Worm (Caenorhabditis elegans) whole organism, late embryonic: ENCODE data around the gene C17B7.5.

ENCODE experiments used
- C08G9.2 ChIP-seq: sonication (generic microtip); optimal IDR thresholded peaks from 2 replicates; lab custom pipeline; 2016; ENCODE audit warnings: mild to moderate bottlenecking, missing genetic modification characterization, moderate library complexity, missing compliant biosample characterization
- T23F11.4 ChIP-seq: fragments of 200-800 bp; sonication (Bioruptor generic); optimal IDR thresholded peaks from 2 replicates; lab custom pipeline; 2018; ENCODE audit warnings: mild to moderate bottlenecking, missing genetic modification characterization, missing compliant biosample characterization
- Y22D7AL.16 ChIP-seq: sonication (generic microtip); optimal IDR thresholded peaks from 2 replicates; lab custom pipeline; 2016; ENCODE audit warnings: missing genetic modification characterization, missing compliant biosample characterization
- ceh-18 ChIP-seq: sonication (generic microtip); optimal IDR thresholded peaks from 2 replicates; lab custom pipeline; 2016; ENCODE audit warnings: missing genetic modification characterization, missing compliant biosample characterization
- ceh-19 ChIP-seq: fragments of 200-800 bp; sonication (Bioruptor generic); optimal IDR thresholded peaks from 2 replicates; lab custom pipeline; 2018; ENCODE audit warnings: mild to moderate bottlenecking, missing genetic modification characterization, missing compliant biosample characterization
- ceh-22 ChIP-seq: sonication (generic microtip); optimal IDR thresholded peaks from 2 replicates; lab custom pipeline; 2017; ENCODE audit warnings: missing biosample characterization, missing genetic modification characterization
- ceh-6 ChIP-seq: fragments of 200-800 bp; sonication (Bioruptor generic); optimal IDR thresholded peaks from 2 replicates; lab custom pipeline; 2018; ENCODE audit warnings: mild to moderate bottlenecking, missing genetic modification characterization, missing compliant biosample characterization
- ceh-9 ChIP-seq: sonication (generic microtip); optimal IDR thresholded peaks from 2 replicates; lab custom pipeline; 2016; ENCODE audit warnings: mild to moderate bottlenecking, missing genetic modification characterization, inconsistent platforms, missing compliant biosample characterization
- che-1 ChIP-seq: sonication (generic microtip); optimal IDR thresholded peaks from 2 replicates; lab custom pipeline; 2016; ENCODE audit warnings: mild to moderate bottlenecking, missing genetic modification characterization, missing compliant biosample characterization
- dmd-4 ChIP-seq: sonication (generic microtip); optimal IDR thresholded peaks from 2 replicates; lab custom pipeline; 2016; ENCODE audit warnings: borderline replicate concordance, missing genetic modification characterization, missing compliant biosample characterization
- ets-4 ChIP-seq: sonication (generic microtip); optimal IDR thresholded peaks from 2 replicates; lab custom pipeline; 2016; ENCODE audit warnings: missing genetic modification characterization, missing compliant biosample characterization
- eyg-1 ChIP-seq: sonication (generic microtip); optimal IDR thresholded peaks from 2 replicates; lab custom pipeline; 2016; ENCODE audit warnings: missing genotype, missing genetic modification characterization, missing compliant biosample characterization
- fax-1 ChIP-seq: sonication (generic microtip); optimal IDR thresholded peaks from 2 replicates; lab custom pipeline; 2016; ENCODE audit warnings: missing genotype, missing genetic modification characterization, missing compliant biosample characterization
- fkh-6 ChIP-seq: sonication (generic microtip); optimal IDR thresholded peaks from 2 replicates; lab custom pipeline; 2016; ENCODE audit warnings: missing genetic modification characterization, missing compliant biosample characterization
- gmeb-2 ChIP-seq: sonication (generic microtip); optimal IDR thresholded peaks from 2 replicates; lab custom pipeline; 2016; ENCODE audit warnings: missing genetic modification characterization, inconsistent platforms, missing compliant biosample characterization
- hlh-13 ChIP-seq: fragments of 200-800 bp; sonication (Bioruptor generic); optimal IDR thresholded peaks from 2 replicates; lab custom pipeline; 2018; ENCODE audit warnings: mild to moderate bottlenecking, missing genetic modification characterization, missing compliant biosample characterization
- hlh-8 ChIP-seq: sonication (generic microtip); optimal IDR thresholded peaks from 2 replicates; lab custom pipeline; 2016; ENCODE audit warnings: missing genotype, missing genetic modification characterization, missing compliant biosample characterization
- lin-11 ChIP-seq: fragments of 200-800 bp; sonication (Bioruptor generic); optimal IDR thresholded peaks from 2 replicates; lab custom pipeline; 2018; ENCODE audit warnings: mild to moderate bottlenecking, missing genetic modification characterization, missing compliant biosample characterization
- madf-2 ChIP-seq: sonication (generic microtip); optimal IDR thresholded peaks from 2 replicates; lab custom pipeline; 2017; ENCODE audit warnings: missing genetic modification characterization, missing compliant biosample characterization
- mec-3 ChIP-seq: sonication (generic microtip); optimal IDR thresholded peaks from 2 replicates; lab custom pipeline; 2016; ENCODE audit warnings: borderline replicate concordance, missing genetic modification characterization, missing compliant biosample characterization
- nhr-232 ChIP-seq: sonication (generic microtip); optimal IDR thresholded peaks from 2 replicates; lab custom pipeline; 2016; ENCODE audit warnings: missing genetic modification characterization, missing compliant biosample characterization
- npax-4 ChIP-seq: sonication (generic microtip); optimal IDR thresholded peaks from 2 replicates; lab custom pipeline; 2016; ENCODE audit warnings: missing genetic modification characterization, missing compliant biosample characterization
- pat-9 ChIP-seq: fragments of 200-800 bp; sonication (Bioruptor generic); optimal IDR thresholded peaks from 2 replicates; lab custom pipeline; 2018; ENCODE audit warnings: mild to moderate bottlenecking, missing genetic modification characterization, moderate library complexity, missing compliant biosample characterization
- pha-4 ChIP-seq: fragments of 150-350 bp; optimal IDR thresholded peaks from 2 replicates; lab custom pipeline; 2018; ENCODE audit warnings: missing biosample characterization, missing genetic modification reagents, missing genetic modification characterization
- pros-1 ChIP-seq: fragments of 150-350 bp; optimal IDR thresholded peaks from 2 replicates; lab custom pipeline; 2014; ENCODE audit warnings: missing biosample characterization, missing genetic modification reagents, missing genetic modification characterization
- ref-2 ChIP-seq: sonication (generic microtip); optimal IDR thresholded peaks from 2 replicates; lab custom pipeline; 2016; ENCODE audit warnings: missing genetic modification characterization, missing compliant biosample characterization
- rnt-1 ChIP-seq: sonication (generic microtip); optimal IDR thresholded peaks from 2 replicates; lab custom pipeline; 2016; ENCODE audit warnings: missing genetic modification characterization, missing compliant biosample characterization
- sdc-2 ChIP-seq: sonication (generic microtip); optimal IDR thresholded peaks from 2 replicates; lab custom pipeline; 2016; ENCODE audit warnings: missing genotype, missing genetic modification characterization, missing compliant biosample characterization
- sox-4 ChIP-seq: sonication (generic microtip); optimal IDR thresholded peaks from 2 replicates; lab custom pipeline; 2017; ENCODE audit warnings: mild to moderate bottlenecking, missing genetic modification characterization, inconsistent platforms, missing compliant biosample characterization
- ttx-3 ChIP-seq: sonication (generic microtip); optimal IDR thresholded peaks from 2 replicates; lab custom pipeline; 2016; ENCODE audit warnings: missing genetic modification reagents, missing genetic modification characterization, missing compliant biosample characterization
- unc-3 ChIP-seq, 2 experiments: fragments of 200-800 bp in 1 of 2; sonication (Bioruptor generic) in 1 of 2; sonication (generic microtip) in 1 of 2; conservative IDR thresholded peaks in 1 of 2; optimal IDR thresholded peaks in 1 of 2; 2 replicates each; pipeline versions ENCODE4 v1.3.6 to Lab custom; 2016 to 2022; ENCODE audit warnings: missing compliant biosample characterization in 2 of 2, missing genetic modification characterization in 2 of 2, missing genetic modification reagents in 1 of 2
- unc-55 ChIP-seq: sonication (generic microtip); optimal IDR thresholded peaks from 2 replicates; lab custom pipeline; 2017; ENCODE audit warnings: missing biosample characterization, missing genetic modification reagents, missing genetic modification characterization

The C17B7.5 gene

DNA sequence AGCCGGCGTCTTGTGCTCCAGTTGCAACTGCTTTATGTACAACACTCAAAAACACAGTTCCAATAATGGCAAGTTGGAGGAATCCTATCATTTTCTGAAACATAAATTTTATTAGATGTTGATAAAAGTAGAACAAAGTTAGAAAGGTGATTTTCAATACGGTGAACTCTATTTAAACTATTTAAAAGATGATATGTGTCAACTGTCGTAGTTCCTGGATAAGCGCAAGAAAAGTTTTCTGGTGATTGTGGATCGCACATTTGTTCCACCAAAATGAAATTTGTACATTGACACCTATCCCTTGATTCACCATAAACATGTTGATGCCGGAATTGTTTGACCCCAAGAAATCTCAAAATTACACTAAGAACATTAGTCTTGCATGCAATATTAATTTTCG lies 1.4 kb upstream of the C17B7.5 start, which contains the start of gene C17B7.9:
C17B7.9 (minus strand) TSS at position 101 of the 400 bp plus-strand sequence.
- TF ChIP-seq unc-55 (GFP tag; lab: Kevin White, UChicago): no peak
- TF ChIP-seq rnt-1: no peak
- no peak for TF ChIP-seq hlh-13 (GFP tag; lab: Kevin White, UChicago)
- TF ChIP-seq ets-4 (tag; lab: Kevin White, UChicago): no peak
- no peak for TF ChIP-seq fax-1 (tag; lab: Kevin White, UChicago)
- no peak for TF ChIP-seq che-1 (tag; lab: Kevin White, UChicago)
- TF ChIP-seq sdc-2 (tag; lab: Kevin White, UChicago): no peak
- no peak for TF ChIP-seq madf-2 (tag; lab: Kevin White, UChicago)
- TF ChIP-seq ref-2 (tag; lab: Kevin White, UChicago): no peak
- no peak for TF ChIP-seq ceh-22 (tag; lab: Kevin White, UChicago)
- TF ChIP-seq npax-4 (tag; lab: Kevin White, UChicago): no peak
- TF ChIP-seq T23F11.4 (GFP tag; lab: Kevin White, UChicago): no peak
- no peak for TF ChIP-seq pat-9 (tag; lab: Kevin White, UChicago)
- no peak for TF ChIP-seq sox-4 (tag; lab: Kevin White, UChicago)
- TF ChIP-seq ttx-3 (tag; lab: Kevin White, UChicago): no peak

DNA sequence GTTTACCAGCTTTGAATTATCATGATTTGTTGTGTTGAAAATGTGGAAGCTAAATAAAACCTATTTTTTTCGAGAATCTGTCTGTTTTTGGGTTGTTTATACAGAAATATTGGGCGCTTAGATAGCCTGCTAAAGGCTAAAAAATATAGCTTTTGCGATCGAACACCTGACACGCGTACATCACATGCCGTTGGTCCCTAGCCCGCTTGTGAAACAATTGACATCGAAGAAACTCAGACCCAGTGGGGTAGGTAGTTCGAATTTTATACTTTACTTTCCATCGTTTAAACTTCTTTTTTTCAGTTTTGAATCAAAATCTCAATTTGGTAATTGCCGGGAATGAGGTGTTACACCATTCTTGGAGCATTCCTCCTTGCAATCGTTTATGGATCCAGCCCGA lies 5.6 kb downstream of the C17B7.5 start, which contains the start of gene C17B7.4:
C17B7.4 (plus strand) TSS at position 301 of the 400 bp plus-strand sequence.
- TF ChIP-seq hlh-8 (tag; lab: Kevin White, UChicago) (no peak), C08G9.2 (no peak), fax-1 (tag; lab: Kevin White, UChicago) (no peak), rnt-1 (no peak)

DNA sequence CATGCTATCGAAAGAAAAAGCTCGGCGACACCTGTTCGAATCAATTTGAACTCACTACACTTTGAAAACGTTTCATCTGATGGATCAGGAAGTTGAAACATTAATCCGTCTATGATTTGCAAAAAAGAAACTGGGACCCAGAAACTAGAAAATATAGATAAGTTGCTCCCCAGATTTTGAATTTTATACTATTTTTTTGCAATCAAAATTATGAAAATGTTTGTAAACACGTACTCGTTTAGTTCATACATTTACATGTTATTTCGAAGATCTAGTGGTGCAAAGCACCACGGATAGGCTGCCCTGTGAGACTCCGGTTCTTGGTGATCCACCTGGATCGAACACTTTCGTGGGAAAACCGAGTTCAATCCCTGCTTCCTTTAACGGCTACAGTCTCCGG lies 8.5 kb downstream of the C17B7.5 start, which contains the start of gene C17B7.10:
C17B7.10 (minus strand) TSS at position 101 of the 400 bp plus-strand sequence.
- TF ChIP-seq ref-2 (tag; lab: Kevin White, UChicago) (no peak), eyg-1 (tag; lab: Kevin White, UChicago) (no peak), Y22D7AL.16 (no peak), ceh-6 (GFP tag; lab: Kevin White, UChicago) (no peak), lin-11 (tag; lab: Kevin White, UChicago) (no peak), fkh-6 (no peak), pros-1 (tag; lab: Kevin White, UChicago) (no peak)

DNA sequence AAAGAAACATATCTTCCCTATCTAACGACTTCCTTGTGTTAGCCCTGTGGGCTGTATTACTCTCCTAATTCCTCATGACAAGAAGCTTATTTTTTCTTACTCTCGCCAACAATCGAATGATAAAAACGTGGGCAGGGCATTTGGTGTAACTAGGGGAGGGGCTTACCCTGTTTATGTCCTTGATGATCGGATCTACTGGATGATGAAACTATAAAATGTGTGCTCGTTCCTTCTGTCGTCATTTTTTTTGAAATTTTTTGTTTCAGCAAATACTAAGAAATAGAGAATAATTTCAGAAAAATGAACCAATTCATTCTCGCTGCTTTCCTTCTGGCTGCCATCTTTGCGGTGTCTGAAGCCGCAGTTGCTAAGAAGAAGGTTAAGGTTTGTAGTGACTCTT lies 9.1 kb downstream of the C17B7.5 start, which contains the start of gene C17B7.3:
C17B7.3 (plus strand) TSS at position 301 of the 400 bp plus-strand sequence.
- TF ChIP-seq ceh-18 (tag; lab: Kevin White, UChicago): no peak
- TF ChIP-seq unc-3 (GFP tag; conservative IDR thresholded peaks at IDR 0.05; lab: Robert Waterston, UW): no peak
- no peak for TF ChIP-seq unc-3 (tag; optimal IDR thresholded peaks at IDR 0.05; lab: Kevin White, UChicago)
- no peak for TF ChIP-seq nhr-232
- TF ChIP-seq gmeb-2 (tag; lab: Kevin White, UChicago): no peak
- TF ChIP-seq ceh-9 (tag; lab: Kevin White, UChicago): no peak
- no peak for TF ChIP-seq mec-3 (tag; lab: Kevin White, UChicago)
- TF ChIP-seq pros-1 (tag; lab: Kevin White, UChicago): no peak

DNA sequence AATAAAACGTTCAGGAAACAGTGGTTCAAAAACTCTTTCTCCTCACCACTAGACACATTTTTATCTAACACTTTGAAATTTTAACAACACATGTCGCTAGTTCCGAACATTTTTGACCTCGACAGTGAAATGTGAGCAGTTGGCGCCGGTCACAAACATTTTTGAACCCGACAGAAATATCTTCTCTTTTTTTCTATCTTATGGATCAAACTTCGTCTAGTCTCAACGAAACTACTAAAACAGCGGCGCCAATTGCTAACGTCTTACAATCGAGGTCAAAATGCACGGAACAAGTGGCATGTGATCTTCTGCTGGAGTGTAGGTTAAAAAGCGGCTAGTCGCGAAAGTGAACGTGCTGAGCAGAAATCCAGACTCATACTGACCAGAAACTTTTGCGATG lies 10.6 kb downstream of the C17B7.5 start:
- no peak for TF ChIP-seq ceh-19 (GFP tag; lab: Kevin White, UChicago)
- no peak for TF ChIP-seq dmd-4
- TF ChIP-seq hlh-13 (GFP tag; lab: Kevin White, UChicago): no peak
- TF ChIP-seq pha-4: no peak
